Worm (Caenorhabditis elegans): Measurements from ENCODE around the gene F26G1.9.

ce11 chrII:4733848-4734247, 39.9 kb downstream of the F26G1.9 start, which contains the start of gene F41C3.11:
- TF ChIP-seq lin-13 (GFP tag; optimal IDR thresholded peaks at IDR 0.05) (no peak), pqm-1 (tag; optimal IDR thresholded peaks at IDR 0.05) (no peak), mdl-1 (tag; optimal IDR thresholded peaks at IDR 0.05) (no peak), nhr-28 (tag; optimal IDR thresholded peaks at IDR 0.05) (no peak), skn-1 (tag; optimal IDR thresholded peaks at IDR 0.05) (no peak), lin-14 (GFP tag; optimal IDR thresholded peaks at IDR 0.05) (no peak), snpc-4 (tag; optimal IDR thresholded peaks at IDR 0.05) (no peak), ces-1 (GFP tag; optimal IDR thresholded peaks at IDR 0.05) (no peak), sox-4 (tag; optimal IDR thresholded peaks at IDR 0.05) (no peak), dpl-1 (GFP tag; optimal IDR thresholded peaks at IDR 0.05) (no peak), vab-15 (tag; optimal IDR thresholded peaks at IDR 0.05) (no peak), nhr-76 (tag; optimal IDR thresholded peaks at IDR 0.05) (no peak)
